Worm (Caenorhabditis elegans): ENCODE results near the gene eif-2Balpha.

eif-2Balpha gene

ce11 chrIII:9511055-9511520 is 31.8 kb upstream of the eif-2Balpha start, which contains the start of gene F55H2.5:
Gene F55H2.5 (plus strand): TSS chrIII:9511470.
- peak; percentile 53 for TF ChIP-seq C34F6.9 (tag; optimal IDR thresholded peaks at IDR 0.05)
- TF ChIP-seq ZK546.5 (tag; optimal IDR thresholded peaks at IDR 0.05) = no peak
- peak; percentile 30 for TF ChIP-seq unc-55 (GFP tag; optimal IDR thresholded peaks at IDR 0.05)

DNA sequence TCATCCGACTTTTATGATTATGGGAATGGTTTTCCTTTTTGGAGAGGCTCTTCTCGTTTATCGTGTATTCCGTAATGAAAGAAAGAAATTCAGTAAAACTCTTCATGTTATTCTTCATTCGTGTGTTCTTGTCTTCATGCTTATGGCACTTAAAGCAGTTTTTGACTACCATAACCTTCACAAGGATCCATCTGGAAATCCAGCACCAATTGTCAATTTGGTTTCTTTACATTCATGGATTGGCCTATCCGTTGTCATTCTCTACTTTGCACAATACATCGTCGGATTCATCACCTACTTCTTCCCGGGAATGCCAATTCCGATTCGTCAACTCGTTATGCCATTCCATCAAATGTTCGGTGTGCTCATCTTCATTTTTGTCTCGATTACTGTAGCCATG is 31.3 kb upstream of the eif-2Balpha start:
- TF ChIP-seq mab-5 (tag; optimal IDR thresholded peaks at IDR 0.05) = no peak
- no peak for TF ChIP-seq lsy-2 (tag; optimal IDR thresholded peaks at IDR 0.05)
- TF ChIP-seq crh-2 (tag; optimal IDR thresholded peaks at IDR 0.05) = no peak
- TF ChIP-seq sma-9 (GFP tag; optimal IDR thresholded peaks at IDR 0.05) = no peak
- TF ChIP-seq sma-9 (tag; optimal IDR thresholded peaks at IDR 0.05) = no peak
- no peak for TF ChIP-seq nhr-23 (tag; optimal IDR thresholded peaks at IDR 0.05)

- TF ChIP-seq ceh-82 (tag; optimal IDR thresholded peaks at IDR 0.05) (no peak), nhr-6 (tag; optimal IDR thresholded peaks at IDR 0.05) (no peak), ztf-1 (GFP tag; conservative IDR thresholded peaks at IDR 0.05) (no peak), sma-9 (GFP tag; optimal IDR thresholded peaks at IDR 0.05) (no peak), sma-9 (tag; optimal IDR thresholded peaks at IDR 0.05) (no peak), R02D3.7 (tag; optimal IDR thresholded peaks at IDR 0.05) (no peak), dmd-4 (tag; optimal IDR thresholded peaks at IDR 0.05) (no peak), zag-1 (tag; optimal IDR thresholded peaks at IDR 0.05) (no peak), nhr-10 (tag; optimal IDR thresholded peaks at IDR 0.05) (no peak), lin-11 (tag; optimal IDR thresholded peaks at IDR 0.05) (no peak), ZK546.5 (tag; optimal IDR thresholded peaks at IDR 0.05) (no peak), lin-39 (tag; optimal IDR thresholded peaks at IDR 0.05) (no peak), alr-1 (tag; optimal IDR thresholded peaks at IDR 0.05) (no peak), peb-1 (tag; optimal IDR thresholded peaks at IDR 0.05) (no peak), mbf-1 (tag; optimal IDR thresholded peaks at IDR 0.05) (no peak)
These were observed 29.9 kb upstream of the eif-2Balpha start for ce11 chrIII:9513006-9513405.

DNA sequence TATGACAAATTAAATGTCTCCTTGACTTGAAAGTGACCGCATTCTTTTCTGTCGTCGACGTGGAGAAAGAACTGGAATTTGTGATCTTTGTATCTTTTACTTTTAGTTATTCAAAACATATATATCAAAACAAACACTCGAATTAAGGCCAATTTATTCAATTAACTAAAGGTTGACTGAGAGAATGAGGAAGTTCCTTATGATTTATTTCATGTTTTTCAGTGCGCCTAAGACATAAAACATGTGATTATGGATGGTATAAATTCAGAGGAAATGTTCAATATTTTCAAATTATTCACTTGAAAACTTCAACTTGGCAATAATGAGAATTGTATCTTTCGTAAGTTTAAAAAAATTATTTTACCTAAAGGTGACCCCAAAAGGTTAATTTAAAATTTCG is 29.4 kb upstream of the eif-2Balpha start, which contains the start of gene F55H2.8:
Gene F55H2.8 (plus strand): TSS at position 301 of the 400 bp plus-strand sequence.
- no peak for TF ChIP-seq crh-2 (tag; optimal IDR thresholded peaks at IDR 0.05)
- no peak for TF ChIP-seq mbf-1 (tag; optimal IDR thresholded peaks at IDR 0.05)
- no peak for TF ChIP-seq C34F6.9 (tag; optimal IDR thresholded peaks at IDR 0.05)
- TF ChIP-seq fos-1 (tag; optimal IDR thresholded peaks at IDR 0.05) = no peak
- no peak for TF ChIP-seq unc-55 (GFP tag; optimal IDR thresholded peaks at IDR 0.05)
- TF ChIP-seq gmeb-1 (tag; optimal IDR thresholded peaks at IDR 0.05) = no peak
- TF ChIP-seq aly-2 (tag; optimal IDR thresholded peaks at IDR 0.05) = no peak
- no peak for TF ChIP-seq nhr-25 (tag; optimal IDR thresholded peaks at IDR 0.05)
- TF ChIP-seq lsy-2 (tag; optimal IDR thresholded peaks at IDR 0.05) = no peak
- TF ChIP-seq F13H6.1 (tag; optimal IDR thresholded peaks at IDR 0.05) = no peak

- no peak for TF ChIP-seq aly-2 (tag; optimal IDR thresholded peaks at IDR 0.05)
- TF ChIP-seq nhr-21 (tag; optimal IDR thresholded peaks at IDR 0.05) = no peak
- no peak for TF ChIP-seq elt-3 (tag; optimal IDR thresholded peaks at IDR 0.05)
- no peak for TF ChIP-seq ceh-16 (tag; optimal IDR thresholded peaks at IDR 0.05)
These were observed 26.8 kb upstream of the eif-2Balpha start, which contains the start of gene F55H2.7 for ce11 chrIII:9516148-9516547. Gene F55H2.7 (minus strand): TSS chrIII:9516248.

- TF ChIP-seq ama-1 (optimal IDR thresholded peaks at IDR 0.05) = peak; percentile 42
- TF ChIP-seq crh-2 (tag; optimal IDR thresholded peaks at IDR 0.05) = peak; percentile 86
- peak; percentile 36 for TF ChIP-seq blmp-1 (tag; optimal IDR thresholded peaks at IDR 0.05; ENCODE audit: insufficient read depth)
- no peak for TF ChIP-seq dmd-4 (tag; optimal IDR thresholded peaks at IDR 0.05)
- peak; percentile 90 for TF ChIP-seq nhr-25 (tag; optimal IDR thresholded peaks at IDR 0.05)
- peak; percentile 90 for TF ChIP-seq lin-13 (GFP tag; optimal IDR thresholded peaks at IDR 0.05)
- TF ChIP-seq nhr-77 (tag; optimal IDR thresholded peaks at IDR 0.05) = no peak
- no peak for TF ChIP-seq alr-1 (tag; optimal IDR thresholded peaks at IDR 0.05)
- TF ChIP-seq ztf-1 (GFP tag; conservative IDR thresholded peaks at IDR 0.05) = no peak
- peak; percentile 86 to 95 for TF ChIP-seq lsy-2 (tag; optimal IDR thresholded peaks at IDR 0.05)
- no peak for TF ChIP-seq elt-1 (tag; optimal IDR thresholded peaks at IDR 0.05)
- no peak for TF ChIP-seq skn-1 (tag; optimal IDR thresholded peaks at IDR 0.05)
- peak in 1 of 2 experiments; percentile 46 for TF ChIP-seq mdl-1 (tag; optimal IDR thresholded peaks at IDR 0.05)
- TF ChIP-seq mab-5 (tag; optimal IDR thresholded peaks at IDR 0.05) = peak; percentile 89
- peak; percentile 81 for TF ChIP-seq zag-1 (tag; optimal IDR thresholded peaks at IDR 0.05)
- no peak for TF ChIP-seq unc-62 (GFP tag; optimal IDR thresholded peaks at IDR 0.05)
- TF ChIP-seq gmeb-1 (tag; optimal IDR thresholded peaks at IDR 0.05) = peak; percentile 89
- no peak for TF ChIP-seq peb-1 (tag; optimal IDR thresholded peaks at IDR 0.05)
- TF ChIP-seq nhr-237 (tag; optimal IDR thresholded peaks at IDR 0.05) = no peak
- TF ChIP-seq ZK546.5 (tag; optimal IDR thresholded peaks at IDR 0.05) = peak; percentile 33
- TF ChIP-seq unc-55 (GFP tag; optimal IDR thresholded peaks at IDR 0.05) = peak; percentile 94
- peak; percentile 50 for TF ChIP-seq ztf-4 (tag; optimal IDR thresholded peaks at IDR 0.05)
- TF ChIP-seq R02D3.7 (tag; optimal IDR thresholded peaks at IDR 0.05) = peak; percentile 15
- TF ChIP-seq Y55F3AM.14 (GFP tag; optimal IDR thresholded peaks at IDR 0.05) = no peak
- TF ChIP-seq sma-3 (GFP tag; optimal IDR thresholded peaks at IDR 0.05) = peak; percentile 89
These were observed 21.4 kb upstream of the eif-2Balpha start, which contains the start of the genes clu-1 and prp-40 for ce11 chrIII:9521410-9522090. Gene clu-1 (minus strand): TSS chrIII:9521460. Gene prp-40 (plus strand): TSS chrIII:9522075.

Measured in whole organism, L2 larva.